Fruit fly (Drosophila melanogaster) whole organism, wandering third instar larva: Measurements from ENCODE around the gene CG10226.

Experiments
- Dfd ChIP-seq: fragments of >200 bp; optimal IDR thresholded peaks from 2 replicates; lab custom pipeline; 2017; ENCODE audit warnings: missing biosample characterization, missing genetic modification characterization
- Myc ChIP-seq: fragments of >200 bp; optimal IDR thresholded peaks from 2 replicates; lab custom pipeline; 2017
- h ChIP-seq: fragments of 200-800 bp; sonication (Bioruptor generic); optimal IDR thresholded peaks from 3 replicates; lab custom pipeline; 2016; ENCODE audit warnings: missing biosample characterization, mild to moderate bottlenecking, missing genetic modification characterization
- lola ChIP-seq: fragments of >200 bp; optimal IDR thresholded peaks from 2 replicates; lab custom pipeline; 2017; ENCODE audit warnings: missing biosample characterization, missing genetic modification characterization

DNA sequence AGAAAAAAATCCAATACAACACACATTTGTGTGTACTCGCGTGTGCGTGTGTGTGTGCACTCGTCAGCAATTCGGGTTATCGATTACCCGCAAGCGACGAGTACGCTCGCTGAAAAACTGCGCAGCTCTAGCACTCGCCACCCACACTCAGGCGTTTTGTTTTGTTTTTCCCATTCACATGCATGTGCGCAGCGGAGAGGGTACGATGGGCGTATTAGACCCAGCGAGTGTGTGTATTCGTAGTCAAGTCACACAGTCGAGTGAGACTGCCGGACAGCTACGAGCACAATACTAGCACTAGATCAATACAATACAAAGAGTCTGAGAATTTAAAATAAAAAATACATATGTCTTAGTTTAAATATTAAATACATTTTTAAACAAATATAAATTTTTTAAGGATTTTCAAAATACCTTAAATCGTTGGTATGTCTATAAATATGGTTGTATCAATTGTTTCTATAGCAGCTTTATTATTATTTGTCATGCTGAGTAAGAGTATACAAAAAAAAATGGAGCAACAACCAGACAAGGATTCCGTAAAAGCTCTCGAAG is 54.9 kb downstream of the CG10226 start, which contains the start of the genes D19B and CG43293:
- TF ChIP-seq Dfd (GFP tag; lab: Kevin White, UChicago) (no peak), h (GFP tag; lab: Kevin White, UChicago) (peak; percentile 87), Myc (lab: Kevin White, UChicago) (peak; percentile 78), lola (GFP tag; lab: Kevin White, UChicago) (no peak)
